Worm (Caenorhabditis elegans) whole organism, L1 larva: Measurements from ENCODE around the gene pept-2.
A peak's percentile ranks its signal among the peaks of the same experiment; 100 is the strongest.

Experiments used
- F16B12.6 ChIP-seq: fragments of 150-350 bp; optimal IDR thresholded peaks from 2 replicates; lab custom pipeline; 2014; ENCODE audit warnings: missing biosample characterization, missing genetic modification characterization
- Y116A8C.19 ChIP-seq: sonication (generic microtip); optimal IDR thresholded peaks from 2 replicates; lab custom pipeline; 2016; ENCODE audit warnings: missing compliant biosample characterization, missing genetic modification characterization, borderline replicate concordance
- aly-2 ChIP-seq: fragments of 150-350 bp; optimal IDR thresholded peaks from 2 replicates; lab custom pipeline; 2014; ENCODE audit warnings: missing biosample characterization, missing genetic modification characterization
- ama-1 ChIP-seq: fragments of 150-350 bp; optimal IDR thresholded peaks from 2 replicates; lab custom pipeline; 2014
- ceh-8 ChIP-seq: fragments of 200-800 bp; sonication (Bioruptor generic); optimal IDR thresholded peaks from 2 replicates; lab custom pipeline; 2018; ENCODE audit warnings: mild to moderate bottlenecking, missing genetic modification characterization, moderate library complexity, missing compliant biosample characterization
- ceh-82 ChIP-seq, 3 experiments: fragments of 150-350 bp in 1 of 3; sonication (generic microtip) in 2 of 3; optimal IDR thresholded peaks; 2 replicates each; lab custom pipeline; 2014 to 2017; ENCODE audit warnings: missing biosample characterization in 3 of 3, missing genetic modification characterization in 3 of 3
- dsc-1 ChIP-seq: sonication (generic microtip); optimal IDR thresholded peaks from 2 replicates; lab custom pipeline; 2016; ENCODE audit warnings: mild to moderate bottlenecking, missing genetic modification characterization, missing compliant biosample characterization
- egl-27 ChIP-seq, 2 experiments: fragments of 150-350 bp in 1 of 2; sonication (generic microtip); optimal IDR thresholded peaks; 3 replicates each; lab custom pipeline; 2017 to 2018; ENCODE audit warnings: missing biosample characterization in 2 of 2, missing genetic modification characterization in 2 of 2, missing genetic modification reagents in 2 of 2
- elt-2 ChIP-seq: sonication (generic microtip); optimal IDR thresholded peaks from 2 replicates; lab custom pipeline; 2016; ENCODE audit warnings: missing genetic modification characterization, mild to moderate bottlenecking, inconsistent platforms, missing compliant biosample characterization, missing genetic modification reagents
- ets-5 ChIP-seq: fragments of 200-800 bp; sonication (Bioruptor generic); IDR thresholded peaks from 2 replicates; pipeline ENCODE4 v1.3.6; 2022; ENCODE audit warnings: missing genetic modification characterization, missing compliant biosample characterization
- fkh-10 ChIP-seq: sonication (generic microtip); optimal IDR thresholded peaks from 2 replicates; lab custom pipeline; 2017; ENCODE audit warnings: missing biosample characterization, missing genetic modification reagents, missing genetic modification characterization
- fkh-4 ChIP-seq: sonication (generic microtip); optimal IDR thresholded peaks from 2 replicates; lab custom pipeline; 2016; ENCODE audit warnings: missing compliant biosample characterization, missing genetic modification characterization, borderline replicate concordance
- fkh-8 ChIP-seq: sonication (generic microtip); optimal IDR thresholded peaks from 2 replicates; lab custom pipeline; 2016; ENCODE audit warnings: mild to moderate bottlenecking, missing genetic modification characterization, missing compliant biosample characterization
- fos-1 ChIP-seq: fragments of 150-350 bp; optimal IDR thresholded peaks from 2 replicates; lab custom pipeline; 2014; ENCODE audit warnings: missing biosample characterization, missing genetic modification characterization
- irx-1 ChIP-seq: sonication (generic microtip); optimal IDR thresholded peaks from 2 replicates; lab custom pipeline; 2016; ENCODE audit warnings: missing genetic modification characterization, missing compliant biosample characterization
- isw-1 ChIP-seq: fragments of 200-800 bp; sonication (Bioruptor generic); IDR thresholded peaks from 2 replicates; pipeline ENCODE4 v1.3.6; 2022; ENCODE audit warnings: missing genetic modification characterization, missing compliant biosample characterization
- mab-9 ChIP-seq: fragments of 200-800 bp; sonication (Bioruptor generic); IDR thresholded peaks from 2 replicates; pipeline ENCODE4 v1.3.6; 2022; ENCODE audit warnings: missing genetic modification reagents, missing genetic modification characterization, missing compliant biosample characterization
- mef-2 ChIP-seq: fragments of 150-350 bp; optimal IDR thresholded peaks from 2 replicates; lab custom pipeline; 2014; ENCODE audit warnings: missing biosample characterization, missing genetic modification characterization
- nhr-11 ChIP-seq: fragments of 150-350 bp; optimal IDR thresholded peaks from 2 replicates; lab custom pipeline; 2014; ENCODE audit warnings: missing biosample characterization, missing genetic modification characterization
- nhr-20 ChIP-seq: sonication (generic microtip); optimal IDR thresholded peaks from 2 replicates; lab custom pipeline; 2016; ENCODE audit warnings: mild to moderate bottlenecking, missing genetic modification characterization, missing compliant biosample characterization
- nhr-71 ChIP-seq: sonication (generic microtip); optimal IDR thresholded peaks from 2 replicates; lab custom pipeline; 2016; ENCODE audit warnings: mild to moderate bottlenecking, missing genetic modification characterization, moderate library complexity, missing compliant biosample characterization
- nhr-76 ChIP-seq: sonication (generic microtip); optimal IDR thresholded peaks from 2 replicates; lab custom pipeline; 2017; ENCODE audit warnings: missing biosample characterization, missing genetic modification characterization
- nhr-77 ChIP-seq: fragments of 150-350 bp; optimal IDR thresholded peaks from 2 replicates; lab custom pipeline; 2014; ENCODE audit warnings: missing biosample characterization, missing genetic modification characterization
- nhr-85 ChIP-seq: sonication (generic microtip); peaks from one replicate; lab custom pipeline; 2016; ENCODE audit warnings: missing genetic modification characterization, inconsistent platforms, missing compliant biosample characterization
- skn-1 ChIP-seq: fragments of 150-350 bp; optimal IDR thresholded peaks from 2 replicates; lab custom pipeline; 2014; ENCODE audit warnings: missing biosample characterization, missing genetic modification characterization
- snu-23 ChIP-seq: sonication (generic microtip); optimal IDR thresholded peaks from 2 replicates; lab custom pipeline; 2016; ENCODE audit warnings: missing genetic modification characterization, missing compliant biosample characterization
- sox-4 ChIP-seq: sonication (generic microtip); optimal IDR thresholded peaks from 2 replicates; lab custom pipeline; 2016; ENCODE audit warnings: missing genetic modification characterization, missing compliant biosample characterization
- sptf-1 ChIP-seq: fragments of 150-350 bp; optimal IDR thresholded peaks from 2 replicates; lab custom pipeline; 2014; ENCODE audit warnings: missing biosample characterization, missing genetic modification characterization
- sup-37 ChIP-seq: fragments of 200-800 bp; sonication (Bioruptor generic); optimal IDR thresholded peaks from 2 replicates; lab custom pipeline; 2018; ENCODE audit warnings: mild to moderate bottlenecking, missing genetic modification characterization, missing compliant biosample characterization
- tlp-1 ChIP-seq: fragments of 150-350 bp; optimal IDR thresholded peaks from 2 replicates; lab custom pipeline; 2014; ENCODE audit warnings: missing biosample characterization, missing genetic modification characterization
- unc-130 ChIP-seq: fragments of 150-350 bp; optimal IDR thresholded peaks from 2 replicates; lab custom pipeline; 2017; ENCODE audit warnings: missing biosample characterization, missing genetic modification characterization, inconsistent platforms
- unc-62 ChIP-seq: fragments of 150-350 bp; optimal IDR thresholded peaks from 2 replicates; lab custom pipeline; 2014; ENCODE audit warnings: missing biosample characterization, missing genetic modification reagents, missing genetic modification characterization
- unc-86 ChIP-seq: sonication (generic microtip); optimal IDR thresholded peaks from 2 replicates; lab custom pipeline; 2016; ENCODE audit warnings: missing genetic modification characterization, missing compliant biosample characterization
- unc-98 ChIP-seq: fragments of 200-800 bp; sonication (Bioruptor generic); IDR thresholded peaks from 2 replicates; pipeline ENCODE4 v1.3.6; 2022; ENCODE audit warnings: missing genetic modification characterization, missing compliant biosample characterization
- xbp-1 ChIP-seq: sonication (generic microtip); optimal IDR thresholded peaks from 2 replicates; lab custom pipeline; 2016; ENCODE audit warnings: missing genetic modification characterization, missing compliant biosample characterization
- zip-4 ChIP-seq: fragments of 200-800 bp; sonication (Bioruptor generic); optimal IDR thresholded peaks from 2 replicates; lab custom pipeline; 2018; ENCODE audit warnings: mild to moderate bottlenecking, missing genetic modification characterization, moderate library complexity, missing compliant biosample characterization
- ztf-11 ChIP-seq, 2 experiments: sonication (generic microtip); optimal IDR thresholded peaks; 2 replicates each; lab custom pipeline; 2016 to 2017; ENCODE audit warnings: missing genetic modification characterization in 2 of 2, missing biosample characterization in 1 of 2, missing compliant biosample characterization in 1 of 2

Gene pept-2

ce11 chrIV:10777600-10777999, 12.9 kb upstream of the pept-2 start:
- TF ChIP-seq egl-27 (tag; optimal IDR thresholded peaks at IDR 0.05; lab: Kevin White, UChicago) (no peak), xbp-1 (tag; lab: Kevin White, UChicago) (no peak), unc-62 (no peak), fos-1 (tag; lab: Kevin White, UChicago) (no peak), zip-4 (no peak), nhr-20 (no peak), F16B12.6 (tag; lab: Kevin White, UChicago) (no peak), ama-1 (lab: Kevin White, UChicago) (no peak)

- TF ChIP-seq aly-2 (tag; lab: Kevin White, UChicago) (peak; percentile 17), nhr-85 (tag; lab: Kevin White, UChicago) (peak; percentile 39), sup-37 (GFP tag; lab: Kevin White, UChicago) (no peak)
Measured at ce11 chrIV:10778582-10778981, 11.9 kb upstream of the pept-2 start.

ce11 chrIV:10779328-10779727, 11.1 kb upstream of the pept-2 start:
- TF ChIP-seq Y116A8C.19 = no peak
- TF ChIP-seq fkh-8 = no peak
- no peak for TF ChIP-seq unc-130
- no peak for TF ChIP-seq F16B12.6 (tag; lab: Kevin White, UChicago)
- no peak for TF ChIP-seq isw-1 (GFP tag; lab: Robert Waterston, UW)
- TF ChIP-seq ztf-11 (tag; optimal IDR thresholded peaks at IDR 0.05; lab: Kevin White, UChicago) = no peak
- no peak for TF ChIP-seq unc-98 (GFP tag; lab: Robert Waterston, UW)
- TF ChIP-seq sptf-1 (tag; lab: Kevin White, UChicago) = no peak
- no peak for TF ChIP-seq ceh-8 (GFP tag; lab: Kevin White, UChicago)
- TF ChIP-seq zip-4 = no peak
- no peak for TF ChIP-seq elt-2 (tag; lab: Kevin White, UChicago)
- TF ChIP-seq fkh-4 = no peak
- TF ChIP-seq snu-23 (GFP tag; lab: Kevin White, UChicago) = no peak
- no peak for TF ChIP-seq irx-1 (tag; lab: Kevin White, UChicago)
- no peak for TF ChIP-seq ets-5
- no peak for TF ChIP-seq nhr-85 (tag; lab: Kevin White, UChicago)
- no peak for TF ChIP-seq mef-2
- TF ChIP-seq xbp-1 (tag; lab: Kevin White, UChicago) = no peak
- no peak for TF ChIP-seq fkh-10 (GFP tag; lab: Kevin White, UChicago)

- TF ChIP-seq nhr-76 (tag; lab: Kevin White, UChicago) (no peak), mab-9 (GFP tag; lab: Robert Waterston, UW) (no peak), sup-37 (GFP tag; lab: Kevin White, UChicago) (no peak), nhr-77 (tag; lab: Kevin White, UChicago) (no peak), nhr-71 (tag; lab: Kevin White, UChicago) (no peak), unc-86 (tag; lab: Kevin White, UChicago) (no peak), sptf-1 (tag; lab: Kevin White, UChicago) (no peak), F16B12.6 (tag; lab: Kevin White, UChicago) (no peak), tlp-1 (tag; lab: Kevin White, UChicago) (no peak), skn-1 (no peak), dsc-1 (tag; lab: Kevin White, UChicago) (no peak), xbp-1 (tag; lab: Kevin White, UChicago) (no peak), ztf-11 (tag; optimal IDR thresholded peaks at IDR 0.05; lab: Kevin White, UChicago) (no peak), sox-4 (tag; lab: Kevin White, UChicago) (no peak), nhr-11 (tag; lab: Kevin White, UChicago) (no peak), fkh-10 (GFP tag; lab: Kevin White, UChicago) (no peak), ceh-82 (tag; optimal IDR thresholded peaks at IDR 0.05; lab: Kevin White, UChicago) (no peak), egl-27 (tag; optimal IDR thresholded peaks at IDR 0.05; lab: Kevin White, UChicago) (no peak), elt-2 (tag; lab: Kevin White, UChicago) (no peak)
Measured at ce11 chrIV:10780583-10780982, 9.9 kb upstream of the pept-2 start, which contains the start of gene swt-3. Gene swt-3, minus strand, starts transcription at chrIV:10780683.
